Worm (Caenorhabditis elegans) whole organism, L3 larva: ENCODE results near the gene srh-28.
A peak's percentile ranks its signal among the peaks of the same experiment; 100 is the strongest.

Experiments
- R02D3.7 ChIP-seq: fragments of 150-350 bp; optimal IDR thresholded peaks from 2 replicates; lab custom pipeline; 2014; ENCODE audit warnings: missing biosample characterization, missing genetic modification characterization
- ZK546.5 ChIP-seq: sonication (generic microtip); optimal IDR thresholded peaks from 2 replicates; lab custom pipeline; 2017; ENCODE audit warnings: missing biosample characterization, missing genetic modification characterization
- aly-2 ChIP-seq: fragments of 150-350 bp; optimal IDR thresholded peaks from 2 replicates; lab custom pipeline; 2014; ENCODE audit warnings: missing biosample characterization, missing genetic modification characterization
- ceh-16 ChIP-seq: sonication (generic microtip); optimal IDR thresholded peaks from 2 replicates; lab custom pipeline; 2017; ENCODE audit warnings: missing biosample characterization, missing genetic modification characterization
- ceh-82 ChIP-seq: fragments of 150-350 bp; optimal IDR thresholded peaks from 2 replicates; lab custom pipeline; 2014; ENCODE audit warnings: missing biosample characterization, missing genetic modification characterization
- ceh-9 ChIP-seq: sonication (generic microtip); optimal IDR thresholded peaks from 2 replicates; lab custom pipeline; 2018; ENCODE audit warnings: missing biosample characterization, missing genetic modification characterization
- daf-12 ChIP-seq: fragments of 150-350 bp; optimal IDR thresholded peaks from 2 replicates; lab custom pipeline; 2014; ENCODE audit warnings: missing biosample characterization, missing genetic modification reagents, missing genetic modification characterization
- egl-27 ChIP-seq: sonication (generic microtip); optimal IDR thresholded peaks from 4 replicates; lab custom pipeline; 2017; ENCODE audit warnings: missing biosample characterization, missing genetic modification reagents, missing genetic modification characterization
- egl-5 ChIP-seq: fragments of 150-350 bp; optimal IDR thresholded peaks from 2 replicates; lab custom pipeline; 2017; ENCODE audit warnings: missing biosample characterization, missing genetic modification reagents, missing genetic modification characterization, inconsistent platforms
- elt-1 ChIP-seq: fragments of 150-350 bp; optimal IDR thresholded peaks from 2 replicates; lab custom pipeline; 2014; ENCODE audit warnings: missing biosample characterization, missing genetic modification characterization
- elt-3 ChIP-seq, 3 experiments: fragments of 150-350 bp in 1 of 3; sonication (generic microtip) in 2 of 3; optimal IDR thresholded peaks; 2 replicates in 2 of 3; 4 replicates in 1 of 3; lab custom pipeline; 2014 to 2017; ENCODE audit warnings: missing biosample characterization in 3 of 3, missing genetic modification characterization in 3 of 3
- eor-1 ChIP-seq, 2 experiments: fragments of 150-350 bp; optimal IDR thresholded peaks; 2 replicates each; lab custom pipeline; 2014 to 2018; ENCODE audit warnings: missing biosample characterization in 2 of 2, missing genetic modification characterization in 2 of 2
- fkh-10 ChIP-seq: sonication (generic microtip); optimal IDR thresholded peaks from 2 replicates; lab custom pipeline; 2017; ENCODE audit warnings: missing biosample characterization, missing genetic modification reagents, missing genetic modification characterization
- fkh-2 ChIP-seq: fragments of 150-350 bp; optimal IDR thresholded peaks from 2 replicates; lab custom pipeline; 2014; ENCODE audit warnings: missing biosample characterization, missing genetic modification reagents, missing genetic modification characterization
- hmg-11 ChIP-seq: sonication (generic microtip); optimal IDR thresholded peaks from 2 replicates; lab custom pipeline; 2016; ENCODE audit warnings: missing genetic modification characterization, missing compliant biosample characterization
- lin-15B ChIP-seq: fragments of 150-350 bp; optimal IDR thresholded peaks from 2 replicates; lab custom pipeline; 2014; ENCODE audit warnings: missing biosample characterization, missing genetic modification characterization
- lin-39 ChIP-seq: fragments of 150-350 bp; optimal IDR thresholded peaks from 2 replicates; lab custom pipeline; 2018; ENCODE audit warnings: missing biosample characterization, missing genetic modification reagents, missing genetic modification characterization
- lsy-12 ChIP-seq: sonication (generic microtip); optimal IDR thresholded peaks from 2 replicates; lab custom pipeline; 2016; ENCODE audit warnings: mild to moderate bottlenecking, missing genetic modification characterization, missing compliant biosample characterization
- mdl-1 ChIP-seq: fragments of 150-350 bp; optimal IDR thresholded peaks from 2 replicates; lab custom pipeline; 2014; ENCODE audit warnings: missing biosample characterization, missing genetic modification characterization
- nfya-1 ChIP-seq: sonication (generic microtip); optimal IDR thresholded peaks from 2 replicates; lab custom pipeline; 2017; ENCODE audit warnings: missing genetic modification characterization, mild to moderate bottlenecking, missing compliant biosample characterization, antibody characterized with exemption, moderate library complexity; ENCODE audit not compliant: insufficient read depth
- nhr-11 ChIP-seq: fragments of 150-350 bp; optimal IDR thresholded peaks from 2 replicates; lab custom pipeline; 2014; ENCODE audit warnings: missing biosample characterization, missing genetic modification characterization
- nhr-23 ChIP-seq: fragments of 150-350 bp; optimal IDR thresholded peaks from 2 replicates; lab custom pipeline; 2014; ENCODE audit warnings: missing biosample characterization, missing genetic modification reagents, missing genetic modification characterization
- nhr-237 ChIP-seq: fragments of 150-350 bp; optimal IDR thresholded peaks from 2 replicates; lab custom pipeline; 2014; ENCODE audit warnings: missing biosample characterization, missing genetic modification characterization
- nhr-28 ChIP-seq: fragments of 150-350 bp; optimal IDR thresholded peaks from 2 replicates; lab custom pipeline; 2014; ENCODE audit warnings: missing biosample characterization, missing genetic modification characterization
- nhr-43 ChIP-seq: sonication (generic microtip); optimal IDR thresholded peaks from 2 replicates; lab custom pipeline; 2016; ENCODE audit warnings: mild to moderate bottlenecking, missing genetic modification characterization, missing compliant biosample characterization; ENCODE audit not compliant: poor library complexity, severe bottlenecking
- nhr-76 ChIP-seq: fragments of 150-350 bp; sonication (generic microtip); optimal IDR thresholded peaks from 5 replicates; lab custom pipeline; 2014; ENCODE audit warnings: missing biosample characterization, missing genetic modification characterization
- nhr-77 ChIP-seq: fragments of 150-350 bp; optimal IDR thresholded peaks from 2 replicates; lab custom pipeline; 2014; ENCODE audit warnings: missing biosample characterization, missing genetic modification characterization
- pha-4 ChIP-seq: fragments of 150-350 bp; optimal IDR thresholded peaks from 2 replicates; lab custom pipeline; 2014; ENCODE audit warnings: missing biosample characterization, missing genetic modification reagents, missing genetic modification characterization
- pqm-1 ChIP-seq: fragments of 150-350 bp; optimal IDR thresholded peaks from 2 replicates; lab custom pipeline; 2017; ENCODE audit warnings: missing biosample characterization, missing genetic modification characterization, inconsistent platforms
- sea-2 ChIP-seq: fragments of 150-350 bp; sonication (generic microtip); optimal IDR thresholded peaks from 4 replicates; lab custom pipeline; 2014; ENCODE audit warnings: missing biosample characterization, missing genetic modification reagents, missing genetic modification characterization
- skn-1 ChIP-seq: fragments of 150-350 bp; optimal IDR thresholded peaks from 2 replicates; lab custom pipeline; 2014; ENCODE audit warnings: missing biosample characterization, missing genetic modification characterization
- snpc-4 ChIP-seq: fragments of 150-350 bp; optimal IDR thresholded peaks from 2 replicates; lab custom pipeline; 2014; ENCODE audit warnings: missing biosample characterization, missing genetic modification characterization
- tbx-2 ChIP-seq: sonication (generic microtip); optimal IDR thresholded peaks from 2 replicates; lab custom pipeline; 2016; ENCODE audit warnings: mild to moderate bottlenecking, missing genetic modification characterization, missing compliant biosample characterization
- unc-39 ChIP-seq: sonication (generic microtip); optimal IDR thresholded peaks from 4 replicates; lab custom pipeline; 2017; ENCODE audit warnings: missing biosample characterization, missing genetic modification characterization
- unc-62 ChIP-seq: fragments of 150-350 bp; sonication (generic microtip); optimal IDR thresholded peaks from 4 replicates; lab custom pipeline; 2014; ENCODE audit warnings: missing biosample characterization, missing genetic modification reagents, missing genetic modification characterization
- zag-1 ChIP-seq: fragments of 150-350 bp; optimal IDR thresholded peaks from 2 replicates; lab custom pipeline; 2014; ENCODE audit warnings: missing biosample characterization, missing genetic modification characterization
- ztf-4 ChIP-seq: fragments of 150-350 bp; optimal IDR thresholded peaks from 2 replicates; lab custom pipeline; 2014; ENCODE audit warnings: missing biosample characterization, missing genetic modification characterization

srh-28 gene

ce11 chrV:6796894-6797293 is 21.3 kb upstream of the srh-28 start (continued):
- TF ChIP-seq pha-4 (tag; lab: Kevin White, UChicago): peak; percentile 58
- no peak for TF ChIP-seq ZK546.5 (tag; lab: Kevin White, UChicago)
- TF ChIP-seq eor-1 (tag; optimal IDR thresholded peaks at IDR 0.05; lab: Kevin White, UChicago): no peak
- peak; percentile 83 for TF ChIP-seq lin-39 (tag; lab: Kevin White, UChicago)
- no peak for TF ChIP-seq nhr-28 (tag; lab: Kevin White, UChicago)
- TF ChIP-seq mdl-1 (tag; lab: Kevin White, UChicago): no peak
- TF ChIP-seq daf-12 (tag; lab: Kevin White, UChicago): no peak
- TF ChIP-seq, all 47 proteins: peak for 9

ce11 chrV:6796264-6796663 is 20.7 kb upstream of the srh-28 start:
- TF ChIP-seq skn-1 (tag; lab: Kevin White, UChicago) (no peak), fkh-10 (GFP tag; lab: Kevin White, UChicago) (no peak)

DNA sequence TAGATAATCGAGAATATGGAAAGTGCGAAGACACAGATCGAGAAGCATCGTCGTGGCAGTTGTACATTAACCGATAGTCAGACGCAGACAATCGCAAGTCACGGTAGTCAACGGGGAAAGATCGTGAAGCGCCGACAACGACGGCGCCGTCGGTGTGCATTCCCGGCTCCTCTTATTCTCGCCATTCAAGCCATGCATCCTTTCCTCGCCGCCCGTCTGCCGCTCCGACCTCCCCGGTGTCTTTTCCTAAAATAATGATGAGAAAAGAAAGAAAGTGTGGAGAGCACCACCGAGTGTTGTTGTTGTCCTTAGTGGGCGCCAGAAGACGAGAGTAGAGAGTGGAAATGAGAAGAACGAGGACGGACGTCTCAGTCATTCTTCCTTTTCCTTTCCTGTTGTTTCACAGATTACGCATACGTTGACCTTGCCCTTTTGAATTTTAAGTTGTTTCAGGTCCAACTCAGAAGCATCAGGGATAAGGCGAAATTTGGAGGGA is 18.2 kb upstream of the srh-28 start, which contains the start of gene ZC404.1:
TSS of gene ZC404.1 (plus strand) at position 446 of the 496 bp plus-strand sequence.
- TF ChIP-seq snpc-4 (peak; percentile 71), zag-1 (tag; lab: Kevin White, UChicago) (no peak), hmg-11 (no peak), ztf-4 (tag; lab: Kevin White, UChicago) (no peak), nhr-237 (tag; lab: Kevin White, UChicago) (no peak), pha-4 (tag; lab: Kevin White, UChicago) (no peak), lin-39 (tag; lab: Kevin White, UChicago) (peak; percentile 28), nhr-11 (tag; lab: Kevin White, UChicago) (no peak), ceh-16 (no peak)

DNA sequence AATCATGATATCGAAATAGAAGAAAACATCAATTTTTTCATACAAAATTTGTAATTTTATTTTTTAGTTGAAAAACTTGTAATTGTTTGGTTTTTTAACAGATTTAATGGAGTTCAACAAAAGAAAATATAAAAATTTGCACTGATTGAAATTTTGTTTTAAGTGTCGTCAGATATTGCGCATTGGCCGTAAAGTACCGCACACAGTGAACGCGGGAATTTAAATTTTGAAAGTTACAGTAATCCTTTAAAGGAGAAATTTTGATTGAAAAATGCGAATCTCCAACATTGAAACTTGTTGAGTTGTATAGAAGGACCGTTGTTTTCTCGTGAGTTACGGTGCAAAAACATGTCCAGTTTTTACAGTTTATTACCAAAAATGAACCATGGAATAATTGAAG is 17.4 kb upstream of the srh-28 start:
- no peak for TF ChIP-seq ceh-9 (tag; lab: Kevin White, UChicago)
- TF ChIP-seq nfya-1 (tag; lab: Kevin White, UChicago): no peak
- no peak for TF ChIP-seq fkh-10 (GFP tag; lab: Kevin White, UChicago)
- peak; percentile 7 for TF ChIP-seq pha-4 (tag; lab: Kevin White, UChicago)
- no peak for TF ChIP-seq R02D3.7 (tag; lab: Kevin White, UChicago)
- TF ChIP-seq unc-62 (GFP tag; lab: Kevin White, UChicago): no peak

- TF ChIP-seq egl-5 (tag; lab: Kevin White, UChicago) (no peak), aly-2 (no peak), egl-27 (tag; lab: Kevin White, UChicago) (no peak), elt-1 (tag; lab: Kevin White, UChicago) (no peak), nhr-76 (tag; lab: Kevin White, UChicago) (no peak)
- TF ChIP-seq, all 47 proteins: peak for 0
Measured at ce11 chrV:6792565-6792964, 17.0 kb upstream of the srh-28 start, which contains the start of gene gck-2. Gene gck-2, minus strand, starts transcription at chrV:6792665.

DNA sequence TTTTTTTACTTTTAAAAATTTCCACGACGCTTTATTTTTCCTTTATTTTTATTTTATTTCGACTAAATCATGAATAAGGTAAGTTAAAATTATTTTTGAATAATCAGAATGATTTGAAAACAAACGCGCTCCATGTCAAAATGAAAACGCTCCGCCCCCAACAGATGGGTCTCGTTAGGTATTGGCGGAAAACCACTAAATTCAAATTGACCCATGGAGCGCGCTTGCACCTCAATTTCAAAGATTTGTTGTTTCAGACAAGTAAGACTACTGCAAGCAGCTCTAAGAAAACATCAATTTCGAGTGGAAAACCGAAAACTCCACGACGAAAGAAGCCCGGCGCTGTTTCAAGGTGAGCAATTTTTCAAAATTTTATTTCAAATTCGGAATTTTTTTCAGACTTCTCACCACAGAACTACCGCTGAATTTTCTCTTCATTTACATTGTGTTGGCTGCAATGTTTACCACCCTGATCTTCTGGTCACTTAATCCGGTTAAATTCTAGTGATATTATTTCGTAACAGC is 12.4 kb upstream of the srh-28 start, which contains the start of gene ZC404.2:
TSS of gene ZC404.2 (plus strand) at position 47 of the 525 bp plus-strand sequence.
- TF ChIP-seq nfya-1 (tag; lab: Kevin White, UChicago): no peak

DNA sequence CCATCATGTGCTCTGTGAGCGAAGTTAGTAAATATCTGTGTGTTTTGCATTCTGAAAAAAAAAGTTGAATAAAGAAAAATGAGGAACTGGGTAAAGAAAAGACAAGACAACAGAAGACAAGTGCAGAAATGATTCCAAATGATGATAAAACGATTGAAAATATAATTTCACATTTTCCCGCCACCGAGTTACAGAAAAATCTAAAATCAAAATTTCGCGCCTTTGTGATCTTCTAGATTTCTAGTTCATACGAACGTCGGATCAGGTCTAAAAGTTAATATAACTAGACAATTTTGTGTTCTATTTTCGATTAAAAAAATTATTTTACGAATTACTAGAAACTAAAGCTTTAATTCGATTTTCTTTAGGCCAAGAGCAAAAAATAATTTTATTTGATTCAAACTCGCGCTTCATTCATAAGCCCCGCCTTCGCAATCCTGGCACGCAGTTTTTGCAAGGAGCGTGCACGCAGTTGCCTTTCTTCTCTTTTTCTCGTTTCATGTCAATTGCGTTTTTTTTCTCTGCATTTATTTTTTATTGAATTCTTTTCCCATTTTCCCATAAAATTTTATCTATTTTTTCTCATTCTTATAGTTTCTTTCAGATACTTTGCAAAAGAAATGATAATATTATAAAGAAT is 9.4 kb upstream of the srh-28 start, which contains the start of the genes spn-4 and spe-39:
TSS of gene spn-4 (minus strand) at position 51 of the 640 bp plus-strand sequence.
TSS of gene spe-39 (plus strand) at position 599 of the 640 bp plus-strand sequence.
- TF ChIP-seq nhr-77 (tag; lab: Kevin White, UChicago) (no peak), fkh-2 (tag; lab: Kevin White, UChicago) (no peak), nhr-43 (peak; percentile 77), ceh-82 (no peak), skn-1 (tag; lab: Kevin White, UChicago) (peak; percentile 53), zag-1 (tag; lab: Kevin White, UChicago) (no peak), eor-1 (tag; optimal IDR thresholded peaks at IDR 0.05; lab: Kevin White, UChicago) (no peak), unc-39 (tag; lab: Kevin White, UChicago) (no peak), hmg-11 (peak; percentile 92), fkh-10 (GFP tag; lab: Kevin White, UChicago) (no peak), ztf-4 (tag; lab: Kevin White, UChicago) (no peak), nhr-23 (peak; percentile 81), sea-2 (no peak), pqm-1 (peak; percentile 29), nhr-11 (tag; lab: Kevin White, UChicago) (no peak), tbx-2 (no peak), lsy-12 (peak; percentile 10), elt-1 (tag; lab: Kevin White, UChicago) (peak; percentile 10), nhr-237 (tag; lab: Kevin White, UChicago) (no peak), daf-12 (tag; lab: Kevin White, UChicago) (no peak), egl-27 (tag; lab: Kevin White, UChicago) (no peak), lin-15B (tag; lab: Kevin White, UChicago) (peak; percentile 55), elt-3 (tag; optimal IDR thresholded peaks at IDR 0.05; lab: Kevin White, UChicago) (no peak)
